Worm (Caenorhabditis elegans) whole organism, L2 larva: ENCODE results near the gene Y75B7AL.2.

Experiments used
- ceh-82 ChIP-seq: fragments of 150-350 bp; optimal IDR thresholded peaks from 2 replicates; lab custom pipeline; 2014; ENCODE audit warnings: missing biosample characterization, missing genetic modification characterization
- elt-3 ChIP-seq: sonication (generic microtip); optimal IDR thresholded peaks from 2 replicates; lab custom pipeline; 2017; ENCODE audit warnings: missing biosample characterization, missing genetic modification characterization
- unc-39 ChIP-seq: fragments of 150-350 bp; optimal IDR thresholded peaks from 2 replicates; lab custom pipeline; 2014; ENCODE audit warnings: missing biosample characterization, missing genetic modification characterization
- ztf-11 ChIP-seq: sonication (generic microtip); optimal IDR thresholded peaks from 2 replicates; lab custom pipeline; 2017; ENCODE audit warnings: missing biosample characterization, missing genetic modification characterization

DNA sequence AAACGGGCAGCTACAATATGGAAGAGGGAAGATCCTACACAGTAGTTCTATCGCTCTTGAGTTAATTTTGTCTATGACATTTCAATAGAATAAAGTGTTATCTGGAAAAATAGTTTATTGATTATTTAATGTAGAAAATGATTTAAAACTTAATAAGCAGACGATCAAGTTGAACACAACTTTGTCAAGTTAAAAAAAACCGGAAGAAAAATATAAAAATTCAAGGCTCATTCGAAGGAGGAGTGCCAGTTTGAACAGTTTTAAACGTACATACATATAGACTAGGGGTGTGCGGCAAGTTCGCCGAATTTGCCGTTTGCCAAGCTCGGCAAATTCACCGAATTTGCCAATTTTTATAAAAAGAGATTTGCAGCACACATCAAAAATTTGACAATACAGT is 58.7 kb downstream of the Y75B7AL.2 start, which contains the start of gene egl-2:
- TF ChIP-seq ztf-11 (tag; lab: Kevin White, UChicago) = no peak
- TF ChIP-seq unc-39 (tag; lab: Kevin White, UChicago) = no peak
- no peak for TF ChIP-seq ceh-82
- TF ChIP-seq elt-3 (tag; lab: Kevin White, UChicago) = no peak
